Worm (Caenorhabditis elegans) whole organism, L4/young adult: ENCODE measurements around the gene T24H10.5.

Experiments used
- W03F9.2 ChIP-seq: fragments of 150-350 bp; optimal IDR thresholded peaks from 2 replicates; lab custom pipeline; 2014; ENCODE audit warnings: missing biosample characterization, missing genetic modification characterization
- him-1 ChIP-seq: sonication (generic microtip); optimal IDR thresholded peaks from 2 replicates; lab custom pipeline; 2016; ENCODE audit warnings: missing genotype, missing genetic modification reagents, missing genetic modification characterization, missing compliant biosample characterization

DNA sequence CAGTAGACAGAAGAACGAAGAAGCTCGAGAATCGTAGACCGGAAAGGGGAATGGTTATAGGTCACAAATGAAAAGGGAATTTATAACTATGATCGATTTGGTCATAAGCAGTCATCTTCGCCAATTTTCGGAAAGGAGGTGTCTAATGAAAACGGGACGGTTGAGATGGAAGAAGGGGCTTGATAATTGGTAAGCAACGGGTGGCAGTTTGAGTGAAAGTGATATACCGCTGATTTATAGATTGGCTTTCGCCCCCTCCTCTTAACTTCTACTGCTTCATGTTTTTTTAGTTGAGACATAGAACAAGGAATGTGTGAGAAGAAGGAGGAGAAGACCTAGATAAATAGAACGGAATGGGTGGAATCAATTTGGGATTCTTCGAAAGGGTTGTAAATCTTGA lies 28.1 kb upstream of the T24H10.5 start:
- TF ChIP-seq him-1 (tag; lab: Kevin White, UChicago) (no peak), W03F9.2 (tag; lab: Kevin White, UChicago) (no peak)
